Fruit fly (Drosophila melanogaster) whole organism, embryonic: ENCODE data around the gene Dhc62B.

Experiments used
- Abd-B ChIP-seq: fragments of 200-800 bp; sonication (Bioruptor generic); optimal IDR thresholded peaks from 2 replicates; lab custom pipeline; 2018; ENCODE audit warnings: missing biosample characterization, mild to moderate bottlenecking, missing genetic modification characterization, moderate library complexity
- Antp ChIP-seq: fragments of 200-800 bp; sonication (Bioruptor generic); optimal IDR thresholded peaks from 3 replicates; lab custom pipeline; 2016; ENCODE audit warnings: missing biosample characterization, missing genetic modification characterization
- CG10565 ChIP-seq: fragments of 200-800 bp; sonication (Bioruptor generic); optimal IDR thresholded peaks from 3 replicates; lab custom pipeline; 2016; ENCODE audit warnings: missing biosample characterization, mild to moderate bottlenecking, missing genetic modification characterization
- CG11093 ChIP-seq: fragments of 200-800 bp; sonication (Bioruptor generic); IDR thresholded peaks from 3 replicates; pipeline ENCODE4 v1.3.6; 2022; ENCODE audit warnings: missing biosample characterization, missing genetic modification characterization
- CG11247 ChIP-seq: fragments of 200-800 bp; sonication (Bioruptor generic); IDR thresholded peaks from 2 replicates; pipeline ENCODE4 v1.3.6; 2022; ENCODE audit warnings: missing biosample characterization, missing genetic modification characterization
- CG1233 ChIP-seq: fragments of 200-800 bp; sonication (Bioruptor generic); optimal IDR thresholded peaks from 4 replicates; lab custom pipeline; 2018; ENCODE audit warnings: missing biosample characterization, mild to moderate bottlenecking, missing genetic modification characterization
- CG12769 ChIP-seq: fragments of 200-800 bp; sonication (Bioruptor generic); optimal IDR thresholded peaks from 2 replicates; lab custom pipeline; 2019; ENCODE audit warnings: missing biosample characterization, mild to moderate bottlenecking, missing genetic modification characterization, moderate library complexity
- CG13775 ChIP-seq: fragments of 200-800 bp; sonication (Bioruptor generic); optimal IDR thresholded peaks from 3 replicates; lab custom pipeline; 2017; ENCODE audit warnings: missing biosample characterization, mild to moderate bottlenecking, missing genetic modification characterization
- CG15601 ChIP-seq: fragments of 200-800 bp; sonication (Bioruptor generic); optimal IDR thresholded peaks from 3 replicates; lab custom pipeline; 2019; ENCODE audit warnings: missing biosample characterization, mild to moderate bottlenecking, missing genetic modification characterization, moderate library complexity
- CG17829 ChIP-seq: fragments of 200-800 bp; optimal IDR thresholded peaks from 2 replicates; lab custom pipeline; 2019; ENCODE audit warnings: missing biosample characterization, mild to moderate bottlenecking, missing genetic modification characterization, moderate library complexity
- CG2678 ChIP-seq: fragments of 200-800 bp; sonication (Bioruptor generic); optimal IDR thresholded peaks from 3 replicates; lab custom pipeline; 2019; ENCODE audit warnings: missing biosample characterization, mild to moderate bottlenecking, missing genetic modification characterization, moderate library complexity
- CG2889 ChIP-seq: fragments of 200-800 bp; sonication (Bioruptor generic); IDR thresholded peaks from 3 replicates; pipeline ENCODE4 v1.3.6; 2022; ENCODE audit warnings: missing biosample characterization, missing genetic modification characterization
- CG3281 ChIP-seq: fragments of 200-800 bp; sonication (Bioruptor generic); optimal IDR thresholded peaks from 3 replicates; lab custom pipeline; 2017; ENCODE audit warnings: missing biosample characterization, mild to moderate bottlenecking, missing genetic modification characterization
- CG4730 ChIP-seq: fragments of 200-800 bp; sonication (Bioruptor generic); IDR thresholded peaks from 2 replicates; pipeline ENCODE4 v1.3.6; 2022; ENCODE audit warnings: missing biosample characterization, missing genetic modification characterization
- CG6254 ChIP-seq: fragments of 200-800 bp; sonication (Bioruptor generic); optimal IDR thresholded peaks from 3 replicates; lab custom pipeline; 2017; ENCODE audit warnings: mild to moderate bottlenecking, missing biosample characterization, missing genetic modification reagents, missing genetic modification characterization
- CG7372 ChIP-seq: fragments of 200-800 bp; sonication (Bioruptor generic); IDR thresholded peaks from 2 replicates; pipeline ENCODE4 v1.3.6; 2022; ENCODE audit warnings: missing biosample characterization, missing genetic modification characterization
- CG8924 ChIP-seq: fragments of 200-800 bp; optimal IDR thresholded peaks from 3 replicates; lab custom pipeline; 2019; ENCODE audit warnings: missing biosample characterization, mild to moderate bottlenecking, missing genetic modification characterization, moderate library complexity
- Dref ChIP-seq: fragments of 200-800 bp; sonication (Bioruptor generic); IDR thresholded peaks from 2 replicates; pipeline ENCODE4 v1.3.6; 2022; ENCODE audit warnings: missing biosample characterization, missing genetic modification characterization
- Elba2 ChIP-seq: fragments of 200-800 bp; sonication (Bioruptor generic); optimal IDR thresholded peaks from 3 replicates; lab custom pipeline; 2016; ENCODE audit warnings: missing biosample characterization, missing genetic modification characterization
- Fer1 ChIP-seq: fragments of 200-800 bp; sonication (Bioruptor generic); optimal IDR thresholded peaks from 2 replicates; lab custom pipeline; 2017; ENCODE audit warnings: missing biosample characterization, mild to moderate bottlenecking, missing genetic modification characterization
- HHEX ChIP-seq: fragments of 200-800 bp; sonication (Bioruptor generic); optimal IDR thresholded peaks from 3 replicates; lab custom pipeline; 2017; ENCODE audit warnings: missing biosample characterization, mild to moderate bottlenecking, missing genetic modification characterization, missing genetic modification reagents
- HmgZ ChIP-seq: fragments of 200-800 bp; sonication (Bioruptor generic); optimal IDR thresholded peaks from 2 replicates; lab custom pipeline; 2018; ENCODE audit warnings: missing biosample characterization, mild to moderate bottlenecking, missing genetic modification characterization
- Hmx ChIP-seq: fragments of 200-800 bp; sonication (Bioruptor generic); optimal IDR thresholded peaks from 2 replicates; lab custom pipeline; 2016; ENCODE audit warnings: missing biosample characterization, missing genetic modification characterization
- Hr78 ChIP-seq, 2 experiments: fragments of 200-800 bp in 1 of 2; fragments of >200 bp in 1 of 2; sonication (Bioruptor generic) in 1 of 2; optimal IDR thresholded peaks; 2 replicates each; lab custom pipeline; 2017 to 2019; ENCODE audit warnings: missing biosample characterization in 2 of 2, missing genetic modification characterization in 2 of 2, mild to moderate bottlenecking in 1 of 2, moderate library complexity in 1 of 2
- Jarid2 ChIP-seq: fragments of 200-800 bp; sonication (Bioruptor generic); optimal IDR thresholded peaks from 3 replicates; lab custom pipeline; 2017; ENCODE audit warnings: mild to moderate bottlenecking, missing biosample characterization, missing genetic modification reagents, missing genetic modification characterization
- Mad ChIP-seq: fragments of 200-800 bp; sonication (Bioruptor generic); optimal IDR thresholded peaks from 2 replicates; lab custom pipeline; 2016; ENCODE audit warnings: missing biosample characterization, missing genetic modification characterization
- Nf-YA ChIP-seq: fragments of 200-800 bp; sonication (Bioruptor generic); IDR thresholded peaks from 2 replicates; pipeline ENCODE4 v1.3.6; 2022; ENCODE audit warnings: missing biosample characterization, missing genetic modification characterization
- PHDP ChIP-seq: fragments of 200-800 bp; sonication (Bioruptor generic); optimal IDR thresholded peaks from 3 replicates; lab custom pipeline; 2018; ENCODE audit warnings: missing biosample characterization, mild to moderate bottlenecking, missing genetic modification characterization, moderate library complexity
- bcd ChIP-seq: fragments of 200-800 bp; sonication (Bioruptor generic); optimal IDR thresholded peaks from 2 replicates; lab custom pipeline; 2017; ENCODE audit warnings: missing biosample characterization, mild to moderate bottlenecking, missing genetic modification characterization
- br ChIP-seq: fragments of >200 bp; optimal IDR thresholded peaks from 2 replicates; lab custom pipeline; 2017
- cad ChIP-seq: fragments of >200 bp; optimal IDR thresholded peaks from 2 replicates; lab custom pipeline; 2017; ENCODE audit warnings: missing biosample characterization, missing genetic modification characterization
- disco-r ChIP-seq: fragments of 200-800 bp; sonication (Bioruptor generic); optimal IDR thresholded peaks from 2 replicates; lab custom pipeline; 2016; ENCODE audit warnings: missing biosample characterization, missing genetic modification characterization
- eyg ChIP-seq: fragments of 200-800 bp; sonication (Bioruptor generic); optimal IDR thresholded peaks from 3 replicates; lab custom pipeline; 2016; ENCODE audit warnings: missing biosample characterization, missing genetic modification characterization
- fu2 ChIP-seq: fragments of 200-800 bp; sonication (Bioruptor generic); optimal IDR thresholded peaks from 2 replicates; lab custom pipeline; 2016; ENCODE audit warnings: missing biosample characterization, missing genetic modification characterization
- gro ChIP-seq: fragments of 200-800 bp; sonication (Bioruptor generic); optimal IDR thresholded peaks from 2 replicates; lab custom pipeline; 2016; ENCODE audit warnings: missing biosample characterization, missing genetic modification characterization
- gsb-n ChIP-seq: fragments of 200-800 bp; sonication (Bioruptor generic); optimal IDR thresholded peaks from 3 replicates; lab custom pipeline; 2018; ENCODE audit warnings: missing biosample characterization, mild to moderate bottlenecking, missing genetic modification characterization
- hb ChIP-seq: fragments of 200-800 bp; sonication (Bioruptor generic); IDR thresholded peaks from 3 replicates; pipeline ENCODE4 v1.3.6; 2022; ENCODE audit warnings: missing biosample characterization, missing genetic modification characterization; ENCODE audit not compliant: partially characterized antibody
- inv ChIP-seq: fragments of 200-800 bp; sonication (Bioruptor generic); IDR thresholded peaks from 2 replicates; pipeline ENCODE4 v1.3.6; 2022; ENCODE audit warnings: missing biosample characterization, missing genetic modification characterization; ENCODE audit not compliant: partially characterized antibody
- kah ChIP-seq: fragments of 200-800 bp; sonication (Bioruptor generic); optimal IDR thresholded peaks from 2 replicates; lab custom pipeline; 2018; ENCODE audit warnings: missing biosample characterization, mild to moderate bottlenecking, missing genetic modification characterization
- maf-S ChIP-seq: fragments of 200-800 bp; sonication (Bioruptor generic); optimal IDR thresholded peaks from 2 replicates; lab custom pipeline; 2016; ENCODE audit warnings: missing biosample characterization, missing genetic modification characterization
- nerfin-2 ChIP-seq: fragments of 200-800 bp; sonication (Bioruptor generic); IDR thresholded peaks from 2 replicates; pipeline ENCODE4 v1.3.6; 2022; ENCODE audit warnings: missing biosample characterization, missing genetic modification characterization; ENCODE audit not compliant: partially characterized antibody
- onecut ChIP-seq: fragments of 200-800 bp; sonication (Bioruptor generic); IDR thresholded peaks from 2 replicates; pipeline ENCODE4 v1.3.6; 2022; ENCODE audit warnings: missing biosample characterization, missing genetic modification characterization
- otp ChIP-seq: fragments of 200-800 bp; sonication (Bioruptor generic); IDR thresholded peaks from 3 replicates; pipeline ENCODE4, ENCODE4 v1.3.6; 2022; ENCODE audit warnings: missing biosample characterization, missing genetic modification characterization
- ranshi ChIP-seq: fragments of 200-800 bp; sonication (Bioruptor generic); IDR thresholded peaks from 2 replicates; pipeline ENCODE4 v1.3.6; 2022; ENCODE audit warnings: missing biosample characterization, missing genetic modification characterization
- rib ChIP-seq: fragments of 200-800 bp; sonication (Bioruptor generic); IDR thresholded peaks from 2 replicates; pipeline ENCODE4 v1.3.6; 2022; ENCODE audit warnings: missing biosample characterization, missing genetic modification characterization
- slbo ChIP-seq: fragments of 200-800 bp; sonication (Bioruptor generic); IDR thresholded peaks from 2 replicates; pipeline ENCODE4 v1.3.6; 2022; ENCODE audit warnings: missing biosample characterization, missing genetic modification characterization
- slou ChIP-seq: fragments of 200-800 bp; sonication (Bioruptor generic); optimal IDR thresholded peaks from 3 replicates; lab custom pipeline; 2016; ENCODE audit warnings: missing biosample characterization, missing genetic modification characterization
- stwl ChIP-seq: fragments of 200-800 bp; sonication (Bioruptor generic); optimal IDR thresholded peaks from 3 replicates; lab custom pipeline; 2018; ENCODE audit warnings: missing biosample characterization, mild to moderate bottlenecking, missing genetic modification characterization, moderate library complexity
- tgo ChIP-seq: fragments of 200-800 bp; sonication (Bioruptor generic); IDR thresholded peaks from 3 replicates; pipeline ENCODE4 v1.3.6; 2022; ENCODE audit warnings: missing biosample characterization, missing genetic modification characterization
- tup ChIP-seq: fragments of 200-800 bp; sonication (Bioruptor generic); optimal IDR thresholded peaks from 2 replicates; lab custom pipeline; 2016; ENCODE audit warnings: missing biosample characterization, mild to moderate bottlenecking, missing genetic modification characterization, moderate library complexity
- zfh1 ChIP-seq: fragments of 200-800 bp; sonication (Bioruptor generic); IDR thresholded peaks from 3 replicates; pipeline ENCODE4 v1.3.6; 2022; ENCODE audit warnings: missing biosample characterization, missing genetic modification characterization

Gene Dhc62B

dm6 chr3L:1808631-1809030, 37.1 kb upstream of the Dhc62B start (continued):
- TF ChIP-seq tup (peak; percentile 72), Hr78 (GFP tag; optimal IDR thresholded peaks at IDR 0.05; lab: Kevin White, UChicago) (no peak), Abd-B (peak; percentile 90), kah (GFP tag; lab: Kevin White, UChicago) (peak; percentile 57), ranshi (GFP tag; lab: Robert Waterston, UW) (peak; percentile 92), zfh1 (GFP tag; lab: Robert Waterston, UW) (peak; percentile 92), Fer1 (GFP tag; lab: Kevin White, UChicago) (peak; percentile 88), inv (GFP tag; lab: Robert Waterston, UW) (no peak), fu2 (GFP tag; lab: Kevin White, UChicago) (peak; percentile 78), CG2889 (GFP tag; lab: Robert Waterston, UW) (peak; percentile 84), CG15601 (tag; lab: Kevin White, UChicago) (peak; percentile 65), CG11093 (GFP tag; lab: Robert Waterston, UW) (peak; percentile 76; the same call in 2 of the 3 replicates), maf-S (peak; percentile 88), CG10565 (peak; percentile 46), cad (GFP tag; lab: Kevin White, UChicago) (no peak), CG17829 (tag; lab: Kevin White, UChicago) (peak; percentile 88), hb (GFP tag; lab: Robert Waterston, UW) (no peak), slbo (GFP tag; lab: Robert Waterston, UW) (peak; percentile 94), CG12769 (tag; lab: Kevin White, UChicago) (peak; percentile 98), CG7372 (GFP tag; lab: Robert Waterston, UW) (peak; percentile 92), CG4730 (GFP tag; lab: Robert Waterston, UW) (peak; percentile 92), otp (peak; percentile 92), CG13775 (GFP tag; lab: Kevin White, UChicago) (peak; percentile 74), Hmx (GFP tag; lab: Kevin White, UChicago) (no peak), Elba2 (GFP tag; lab: Kevin White, UChicago) (no peak), CG1233 (GFP tag; lab: Kevin White, UChicago) (peak; percentile 84), CG2678 (tag; lab: Kevin White, UChicago) (peak; percentile 92), CG3281 (peak; percentile 84), onecut (GFP tag; lab: Robert Waterston, UW) (peak; percentile 83), CG11247 (GFP tag; lab: Robert Waterston, UW) (peak; percentile 90), slou (GFP tag; lab: Kevin White, UChicago) (peak; percentile 70), eyg (GFP tag; lab: Kevin White, UChicago) (peak; percentile 84), HmgZ (tag; lab: Kevin White, UChicago) (peak; percentile 87), CG8924 (tag; lab: Kevin White, UChicago) (peak; percentile 90), br (lab: Kevin White, UChicago) (no peak), nerfin-2 (GFP tag; lab: Robert Waterston, UW) (no peak), Mad (GFP tag; lab: Kevin White, UChicago) (peak; percentile 76), HHEX (peak; percentile 88), tgo (GFP tag; lab: Robert Waterston, UW) (peak; percentile 95), Antp (GFP tag; lab: Kevin White, UChicago) (peak; percentile 93), rib (peak; percentile 87), Jarid2 (GFP tag; lab: Kevin White, UChicago) (peak; percentile 65), PHDP (tag; lab: Kevin White, UChicago) (peak; percentile 90), stwl (tag; lab: Kevin White, UChicago) (peak; percentile 5), Dref (GFP tag; lab: Robert Waterston, UW) (no peak), gro (GFP tag; lab: Kevin White, UChicago) (peak; percentile 90), bcd (peak; percentile 83), gsb-n (tag; lab: Kevin White, UChicago) (no peak), CG6254 (GFP tag; lab: Kevin White, UChicago) (peak; percentile 54), Nf-YA (GFP tag; lab: Robert Waterston, UW) (peak; percentile 83), disco-r (peak; percentile 80)
